Fruit fly (Drosophila melanogaster) whole organism, embryonic: Measurements from ENCODE around the gene rasp.

ENCODE experiments used
- Atf-2 ChIP-seq: fragments of 200-800 bp; sonication (Bioruptor generic); optimal IDR thresholded peaks from 2 replicates; lab custom pipeline; 2016; ENCODE audit warnings: missing biosample characterization, missing genetic modification characterization
- Blimp-1 ChIP-seq: fragments of 200-800 bp; sonication (Bioruptor generic); optimal IDR thresholded peaks from 3 replicates; lab custom pipeline; 2018; ENCODE audit warnings: missing biosample characterization, missing genetic modification characterization, mild to moderate bottlenecking, moderate library complexity, missing genetic modification reagents
- CG11085 ChIP-seq: fragments of 200-800 bp; sonication (Bioruptor generic); IDR thresholded peaks from 2 replicates; pipeline ENCODE4 v1.3.6; 2022; ENCODE audit warnings: missing biosample characterization, missing genetic modification characterization
- CG12769 ChIP-seq: fragments of 200-800 bp; sonication (Bioruptor generic); optimal IDR thresholded peaks from 2 replicates; lab custom pipeline; 2019; ENCODE audit warnings: missing biosample characterization, mild to moderate bottlenecking, missing genetic modification characterization, moderate library complexity
- CG12942 ChIP-seq: fragments of 200-800 bp; sonication (Bioruptor generic); optimal IDR thresholded peaks from 3 replicates; lab custom pipeline; 2016; ENCODE audit warnings: missing biosample characterization, missing genetic modification characterization
- CG13424 ChIP-seq: fragments of 200-800 bp; sonication (Bioruptor generic); optimal IDR thresholded peaks from 2 replicates; lab custom pipeline; 2019; ENCODE audit warnings: missing biosample characterization, mild to moderate bottlenecking, missing genetic modification characterization, moderate library complexity
- CG14441 ChIP-seq: fragments of 200-800 bp; sonication (Bioruptor generic); IDR thresholded peaks from 2 replicates; pipeline ENCODE4 v1.3.6; 2022; ENCODE audit warnings: missing biosample characterization, missing genetic modification characterization
- CG15011 ChIP-seq: fragments of 200-800 bp; sonication (Bioruptor generic); optimal IDR thresholded peaks from 3 replicates; lab custom pipeline; 2018; ENCODE audit warnings: missing biosample characterization, mild to moderate bottlenecking, missing genetic modification characterization
- CG16863 ChIP-seq: fragments of 200-800 bp; sonication (Bioruptor generic); optimal IDR thresholded peaks from 3 replicates; lab custom pipeline; 2016; ENCODE audit warnings: missing biosample characterization, missing genetic modification characterization
- CG18619 ChIP-seq: fragments of 200-800 bp; sonication (Bioruptor generic); optimal IDR thresholded peaks from 3 replicates; lab custom pipeline; 2017; ENCODE audit warnings: missing biosample characterization, mild to moderate bottlenecking, missing genetic modification characterization
- CG18764 ChIP-seq: fragments of 200-800 bp; sonication (Bioruptor generic); optimal IDR thresholded peaks from 3 replicates; lab custom pipeline; 2016; ENCODE audit warnings: missing biosample characterization, missing genetic modification characterization
- CG31224 ChIP-seq: fragments of 200-800 bp; sonication (Bioruptor generic); IDR thresholded peaks from 2 replicates; pipeline ENCODE4 v1.3.6; 2022; ENCODE audit warnings: missing biosample characterization, missing genetic modification characterization
- CG31441 ChIP-seq: fragments of 200-800 bp; sonication (Bioruptor generic); IDR thresholded peaks from 2 replicates; pipeline ENCODE4 v1.3.6; 2022; ENCODE audit warnings: missing biosample characterization, missing genetic modification characterization
- CG34224 ChIP-seq: fragments of 200-800 bp; sonication (Bioruptor generic); IDR thresholded peaks from 3 replicates; pipeline ENCODE4 v1.3.6; 2022; ENCODE audit warnings: missing biosample characterization, missing genetic modification characterization; ENCODE audit not compliant: partially characterized antibody
- CG4328 ChIP-seq: fragments of 200-800 bp; sonication (Bioruptor generic); optimal IDR thresholded peaks from 3 replicates; lab custom pipeline; 2017; ENCODE audit warnings: missing biosample characterization, missing genetic modification reagents, missing genetic modification characterization
- CG5180 ChIP-seq: fragments of 200-800 bp; sonication (Bioruptor generic); optimal IDR thresholded peaks from 3 replicates; lab custom pipeline; 2017; ENCODE audit warnings: missing biosample characterization, missing genetic modification characterization, mild to moderate bottlenecking, moderate library complexity, missing genetic modification reagents
- CG7372 ChIP-seq: fragments of 200-800 bp; sonication (Bioruptor generic); IDR thresholded peaks from 2 replicates; pipeline ENCODE4 v1.3.6; 2022; ENCODE audit warnings: missing biosample characterization, missing genetic modification characterization
- Dip2 ChIP-seq: fragments of 200-800 bp; sonication (Bioruptor generic); IDR thresholded peaks from 2 replicates; pipeline ENCODE4 v1.3.6; 2022; ENCODE audit warnings: missing biosample characterization, missing genetic modification characterization
- Gug ChIP-seq: fragments of 200-800 bp; sonication (Bioruptor generic); IDR thresholded peaks from 4 replicates; pipeline ENCODE4 v1.3.6; 2022; ENCODE audit warnings: missing biosample characterization, missing genetic modification characterization
- HLH54F ChIP-seq: fragments of 200-800 bp; sonication (Bioruptor generic); optimal IDR thresholded peaks from 3 replicates; lab custom pipeline; 2016; ENCODE audit warnings: missing biosample characterization, missing genetic modification characterization
- Lhr ChIP-seq: fragments of 200-800 bp; sonication (Bioruptor generic); optimal IDR thresholded peaks from 3 replicates; lab custom pipeline; 2017; ENCODE audit warnings: mild to moderate bottlenecking, missing biosample characterization, missing genetic modification reagents, missing genetic modification characterization
- Mad ChIP-seq: fragments of 200-800 bp; sonication (Bioruptor generic); optimal IDR thresholded peaks from 2 replicates; lab custom pipeline; 2016; ENCODE audit warnings: missing biosample characterization, missing genetic modification characterization
- Mes4 ChIP-seq: fragments of 200-800 bp; sonication (Bioruptor generic); optimal IDR thresholded peaks from 2 replicates; lab custom pipeline; 2016; ENCODE audit warnings: missing biosample characterization, missing genetic modification characterization
- NC2β ChIP-seq: fragments of 200-800 bp; sonication (Bioruptor generic); optimal IDR thresholded peaks from 2 replicates; lab custom pipeline; 2016; ENCODE audit warnings: missing biosample characterization, missing genetic modification characterization
- Neu2 ChIP-seq: fragments of 200-800 bp; sonication (Bioruptor generic); optimal IDR thresholded peaks from 3 replicates; lab custom pipeline; 2016; ENCODE audit warnings: missing biosample characterization, missing genetic modification characterization, borderline replicate concordance
- Oaz ChIP-seq: fragments of 200-800 bp; sonication (Bioruptor generic); IDR thresholded peaks from 2 replicates; pipeline ENCODE4 v1.3.6; 2022; ENCODE audit warnings: missing biosample characterization, missing genetic modification characterization
- Sox102F ChIP-seq: fragments of 200-800 bp; sonication (Bioruptor generic); optimal IDR thresholded peaks from 2 replicates; lab custom pipeline; 2018; ENCODE audit warnings: missing biosample characterization, mild to moderate bottlenecking, missing genetic modification characterization, moderate library complexity
- Trl ChIP-seq, 3 experiments: fragments of >200 bp in 2 of 3; fragments of 200-800 bp in 1 of 3; sonication (Bioruptor generic) in 1 of 3; optimal IDR thresholded peaks; 2 replicates in 1 of 3; 3 replicates in 2 of 3; lab custom pipeline; 2016 to 2017; ENCODE audit warnings: missing biosample characterization in 1 of 3, missing genetic modification characterization in 1 of 3
- ab ChIP-seq: fragments of 200-800 bp; sonication (Bioruptor generic); optimal IDR thresholded peaks from 2 replicates; lab custom pipeline; 2016; ENCODE audit warnings: missing biosample characterization, missing genetic modification characterization
- ato ChIP-seq: fragments of 200-800 bp; sonication (Bioruptor generic); IDR thresholded peaks from 2 replicates; pipeline ENCODE4 v1.3.6; 2022; ENCODE audit warnings: missing biosample characterization, missing genetic modification characterization; ENCODE audit not compliant: partially characterized antibody
- chm ChIP-seq: fragments of 200-800 bp; sonication (Bioruptor generic); IDR thresholded peaks from 2 replicates; pipeline ENCODE4 v1.3.6; 2022; ENCODE audit warnings: missing biosample characterization, missing genetic modification characterization
- chn ChIP-seq: fragments of 200-800 bp; sonication (Bioruptor generic); optimal IDR thresholded peaks from 2 replicates; lab custom pipeline; 2016; ENCODE audit warnings: missing biosample characterization, missing genetic modification characterization
- fd64A ChIP-seq: fragments of 200-800 bp; sonication (Bioruptor generic); optimal IDR thresholded peaks from 3 replicates; lab custom pipeline; 2018; ENCODE audit warnings: missing biosample characterization, mild to moderate bottlenecking, missing genetic modification characterization
- gcm2 ChIP-seq: fragments of 200-800 bp; sonication (Bioruptor generic); optimal IDR thresholded peaks from 2 replicates; lab custom pipeline; 2016; ENCODE audit warnings: missing biosample characterization, missing genetic modification characterization
- gfzf ChIP-seq: fragments of 200-800 bp; sonication (Bioruptor generic); optimal IDR thresholded peaks from 2 replicates; lab custom pipeline; 2016; ENCODE audit warnings: missing biosample characterization, mild to moderate bottlenecking, missing genetic modification characterization, moderate library complexity
- grn ChIP-seq: fragments of 200-800 bp; sonication (Bioruptor generic); optimal IDR thresholded peaks from 3 replicates; lab custom pipeline; 2017; ENCODE audit warnings: missing biosample characterization, missing genetic modification characterization
- gro ChIP-seq: fragments of 200-800 bp; sonication (Bioruptor generic); optimal IDR thresholded peaks from 2 replicates; lab custom pipeline; 2016; ENCODE audit warnings: missing biosample characterization, missing genetic modification characterization
- gt ChIP-seq: fragments of 200-800 bp; sonication (Bioruptor generic); IDR thresholded peaks from 2 replicates; pipeline ENCODE4 v1.3.6; 2022; ENCODE audit warnings: missing biosample characterization, missing genetic modification characterization
- lmd ChIP-seq: fragments of 200-800 bp; sonication (Bioruptor generic); IDR thresholded peaks from 2 replicates; pipeline ENCODE4 v1.3.6; 2022; ENCODE audit warnings: missing biosample characterization, missing genetic modification characterization
- luna ChIP-seq: fragments of 200-800 bp; sonication (Bioruptor generic); optimal IDR thresholded peaks from 2 replicates; lab custom pipeline; 2016; ENCODE audit warnings: missing biosample characterization, missing genetic modification characterization
- peb ChIP-seq: fragments of 200-800 bp; sonication (Bioruptor generic); IDR thresholded peaks from 2 replicates; pipeline ENCODE4 v1.3.6; 2022; ENCODE audit warnings: missing biosample characterization, missing genetic modification characterization
- pum ChIP-seq: fragments of 200-800 bp; sonication (Bioruptor generic); optimal IDR thresholded peaks from 2 replicates; lab custom pipeline; 2016; ENCODE audit warnings: missing biosample characterization, missing genetic modification characterization
- pzg ChIP-seq: fragments of 200-800 bp; sonication (Bioruptor generic); optimal IDR thresholded peaks from 3 replicates; lab custom pipeline; 2018; ENCODE audit warnings: missing biosample characterization, mild to moderate bottlenecking, missing genetic modification characterization, moderate library complexity
- rib ChIP-seq: fragments of 200-800 bp; sonication (Bioruptor generic); IDR thresholded peaks from 2 replicates; pipeline ENCODE4 v1.3.6; 2022; ENCODE audit warnings: missing biosample characterization, missing genetic modification characterization
- slou ChIP-seq: fragments of 200-800 bp; sonication (Bioruptor generic); optimal IDR thresholded peaks from 3 replicates; lab custom pipeline; 2016; ENCODE audit warnings: missing biosample characterization, missing genetic modification characterization
- sob ChIP-seq: fragments of 200-800 bp; sonication (Bioruptor generic); IDR thresholded peaks from 2 replicates; pipeline ENCODE4 v1.3.6; 2022; ENCODE audit warnings: missing biosample characterization, missing genetic modification characterization
- tup ChIP-seq: fragments of 200-800 bp; sonication (Bioruptor generic); optimal IDR thresholded peaks from 2 replicates; lab custom pipeline; 2016; ENCODE audit warnings: missing biosample characterization, mild to moderate bottlenecking, missing genetic modification characterization, moderate library complexity
- twi ChIP-seq: fragments of 200-800 bp; optimal IDR thresholded peaks from 2 replicates; lab custom pipeline; 2019; ENCODE audit warnings: missing biosample characterization, mild to moderate bottlenecking, missing genetic modification characterization, moderate library complexity

Gene rasp

dm6 chr3L:3148125-3149059 lies 13.6 kb upstream of the rasp start, which contains the start of the genes Usp5 and BtbVII (continued):
- TF ChIP-seq Sox102F (GFP tag; lab: Kevin White, UChicago) (no peak), twi (tag; lab: Kevin White, UChicago) (peak; percentile 18), grn (GFP tag; lab: Kevin White, UChicago) (no peak), lmd (GFP tag; lab: Robert Waterston, UW) (peak; percentile 45; the same call in 1 of the 2 replicates), CG15011 (GFP tag; lab: Kevin White, UChicago) (no peak), pum (GFP tag; lab: Kevin White, UChicago) (peak; percentile 50), Atf-2 (GFP tag; lab: Kevin White, UChicago) (peak; percentile 10), peb (GFP tag; lab: Robert Waterston, UW) (0 out of 2 replicates have a peak, but pooled peaks have one; percentile 17), Gug (GFP tag; lab: Robert Waterston, UW) (peak; percentile 65; the same call in 2 of the 4 replicates), Blimp-1 (GFP tag; lab: Kevin White, UChicago) (no peak), NC2β (GFP tag; lab: Kevin White, UChicago) (peak; percentile 59), sob (GFP tag; lab: Robert Waterston, UW) (peak; percentile 47), Mes4 (GFP tag; lab: Kevin White, UChicago) (peak; percentile 9), gt (GFP tag; lab: Robert Waterston, UW) (no peak), HLH54F (peak; percentile 73), CG13424 (tag; lab: Kevin White, UChicago) (peak; percentile 64), rib (GFP tag; lab: Robert Waterston, UW) (peak; percentile 91), fd64A (GFP tag; lab: Kevin White, UChicago) (no peak), gro (peak; percentile 53), CG14441 (GFP tag; lab: Robert Waterston, UW) (peak; percentile 64), CG16863 (GFP tag; lab: Kevin White, UChicago) (peak; percentile 68), CG18764 (peak; percentile 20), tup (GFP tag; lab: Kevin White, UChicago) (peak; percentile 49), CG12942 (peak; percentile 50), CG31441 (GFP tag; lab: Robert Waterston, UW) (peak; percentile 49; the same call in 1 of the 2 replicates), CG11085 (GFP tag; lab: Robert Waterston, UW) (no peak), Dip2 (GFP tag; lab: Robert Waterston, UW) (no peak), CG12769 (tag; lab: Kevin White, UChicago) (peak; percentile 78), CG18619 (peak; percentile 4), luna (GFP tag; lab: Kevin White, UChicago) (peak; percentile 48), chn (GFP tag; lab: Kevin White, UChicago) (peak; percentile 87), slou (GFP tag; lab: Kevin White, UChicago) (no peak), ab (GFP tag; lab: Kevin White, UChicago) (no peak), ato (GFP tag; lab: Robert Waterston, UW) (peak; percentile 75), Mad (GFP tag; lab: Kevin White, UChicago) (peak; percentile 66), Trl (optimal IDR thresholded peaks at IDR 0.05; lab: Kevin White, UChicago) (no peak), Trl (GFP tag; optimal IDR thresholded peaks at IDR 0.05; lab: Kevin White, UChicago) (peak; percentile 67), CG4328 (GFP tag; lab: Kevin White, UChicago) (peak; percentile 29), CG5180 (peak; percentile 24), gfzf (peak; percentile 78), Lhr (peak; percentile 72), CG34224 (GFP tag; lab: Robert Waterston, UW) (peak; percentile 99), gcm2 (GFP tag; lab: Kevin White, UChicago) (no peak), Oaz (GFP tag; lab: Robert Waterston, UW) (0 out of 2 replicates have a peak, but pooled peaks have one; percentile 25), pzg (GFP tag; lab: Kevin White, UChicago) (peak; percentile 91), Neu2 (GFP tag; lab: Kevin White, UChicago) (no peak), chm (GFP tag; lab: Robert Waterston, UW) (peak; percentile 36; the same call in 1 of the 2 replicates), CG7372 (GFP tag; lab: Robert Waterston, UW) (no peak), CG31224 (GFP tag; lab: Robert Waterston, UW) (0 out of 2 replicates have a peak, but pooled peaks have one; percentile 10)
